Fruit fly (Drosophila melanogaster) whole organism, pupa: Measurements from ENCODE around the gene toe.

Source experiments
- CG10348 ChIP-seq: fragments of 200-800 bp; sonication (Bioruptor generic); IDR thresholded peaks from 2 replicates; pipeline ENCODE4 v1.3.6; 2022; ENCODE audit warnings: missing biosample characterization, missing genetic modification characterization
- EcR ChIP-seq: fragments of 200-800 bp; sonication (Bioruptor generic); optimal IDR thresholded peaks from 3 replicates; lab custom pipeline; 2019; ENCODE audit warnings: missing biosample characterization, missing genetic modification characterization, mild to moderate bottlenecking, moderate library complexity, missing genetic modification reagents

- TF ChIP-seq CG10348 (no peak), EcR (GFP tag; lab: Kevin White, UChicago) (no peak)
Observed at dm6 chr3L:12387063-12387462, 45.4 kb downstream of the toe start.
